Worm (Caenorhabditis elegans): ENCODE results near the gene F38B6.6.

Gene F38B6.6

ce11 chrX:6702249-6702648 is 12.4 kb upstream of the F38B6.6 start, which contains the start of gene acr-2:
TSS of gene acr-2 (plus strand) at chrX:6702549.
- no peak for TF ChIP-seq unc-62 (GFP tag; optimal IDR thresholded peaks at IDR 0.05)

- TF ChIP-seq unc-62 (GFP tag; optimal IDR thresholded peaks at IDR 0.05), result no peak
Observed at ce11 chrX:6698267-6698666, 8.4 kb upstream of the F38B6.6 start, which contains the start of the genes F38B6.7 and F38B6.2. TSS of gene F38B6.7 (minus strand) at chrX:6698367. TSS of gene F38B6.2 (plus strand) at chrX:6698533.

- no peak for TF ChIP-seq unc-62 (GFP tag; optimal IDR thresholded peaks at IDR 0.05)
Observed at ce11 chrX:6693331-6693730, 3.4 kb upstream of the F38B6.6 start, which contains the start of gene F38B6.3. TSS of gene F38B6.3 (plus strand) at chrX:6693631.

ce11 chrX:6692896-6693295 is 3.0 kb upstream of the F38B6.6 start:
- TF ChIP-seq unc-62 (GFP tag; optimal IDR thresholded peaks at IDR 0.05), result no peak

ce11 chrX:6691653-6692052 is 1.8 kb upstream of the F38B6.6 start:
- no peak for TF ChIP-seq unc-62 (GFP tag; optimal IDR thresholded peaks at IDR 0.05)

ce11 chrX:6688953-6689562 is 827 bp downstream of the F38B6.6 start:
- TF ChIP-seq unc-62 (GFP tag; optimal IDR thresholded peaks at IDR 0.05), result no peak

- TF ChIP-seq unc-62 (GFP tag; optimal IDR thresholded peaks at IDR 0.05), result no peak
Observed at ce11 chrX:6687756-6688155, 2.1 kb downstream of the F38B6.6 start.

- TF ChIP-seq unc-62 (GFP tag; optimal IDR thresholded peaks at IDR 0.05), result no peak
Observed at ce11 chrX:6687345-6687744, 2.5 kb downstream of the F38B6.6 start.

ce11 chrX:6682683-6683082 is 7.2 kb downstream of the F38B6.6 start, which contains the start of gene F38B6.8:
TSS of gene F38B6.8 (minus strand) at chrX:6682783.
- no peak for TF ChIP-seq unc-62 (GFP tag; optimal IDR thresholded peaks at IDR 0.05)

- TF ChIP-seq unc-62 (GFP tag; optimal IDR thresholded peaks at IDR 0.05), result no peak
Observed at ce11 chrX:6674333-6674919, 15.5 kb downstream of the F38B6.6 start, which contains the start of gene F38B6.4. TSS of gene F38B6.4 (plus strand) at chrX:6674869.

- no peak for TF ChIP-seq unc-62 (GFP tag; optimal IDR thresholded peaks at IDR 0.05)
Observed at ce11 chrX:6672519-6672918, 17.4 kb downstream of the F38B6.6 start, which contains the start of gene col-172. TSS of gene col-172 (plus strand) at chrX:6672819.

- no peak for TF ChIP-seq unc-62 (GFP tag; optimal IDR thresholded peaks at IDR 0.05)
Observed at ce11 chrX:6671717-6672116, 18.2 kb downstream of the F38B6.6 start.

- TF ChIP-seq unc-62 (GFP tag; optimal IDR thresholded peaks at IDR 0.05), result no peak
Observed at ce11 chrX:6669366-6669765, 20.5 kb downstream of the F38B6.6 start.

ce11 chrX:6668911-6669310 is 21.0 kb downstream of the F38B6.6 start, which contains the start of gene nhr-137:
TSS of gene nhr-137 (minus strand) at chrX:6669011.
- no peak for TF ChIP-seq unc-62 (GFP tag; optimal IDR thresholded peaks at IDR 0.05)

ce11 chrX:6667468-6667867 is 22.4 kb downstream of the F38B6.6 start:
- no peak for TF ChIP-seq unc-62 (GFP tag; optimal IDR thresholded peaks at IDR 0.05)

- TF ChIP-seq unc-62 (GFP tag; optimal IDR thresholded peaks at IDR 0.05), result no peak
Observed at ce11 chrX:6665129-6665858, 24.6 kb downstream of the F38B6.6 start.

All from whole organism, dauer.